Worm (Caenorhabditis elegans): ENCODE data around the gene twk-39.

The twk-39 gene

ce11 chrIII:11823260-11823659, 27.7 kb downstream of the twk-39 start, which contains the start of gene C18D11.3 (continued):
- no peak for TF ChIP-seq zfp-2 (tag; optimal IDR thresholded peaks at IDR 0.05)
- TF ChIP-seq ceh-62 (tag; optimal IDR thresholded peaks at IDR 0.05): no peak
- no peak for TF ChIP-seq nhr-10 (tag; optimal IDR thresholded peaks at IDR 0.05)
- TF ChIP-seq zag-1 (tag; optimal IDR thresholded peaks at IDR 0.05): no peak
- no peak for TF ChIP-seq snpc-4 (tag; optimal IDR thresholded peaks at IDR 0.05)
- TF ChIP-seq hif-1 (tag; optimal IDR thresholded peaks at IDR 0.05): peak in 1 of 2 experiments; percentile 76
- no peak for TF ChIP-seq F10B5.3 (tag; optimal IDR thresholded peaks at IDR 0.05)
- TF ChIP-seq T26A8.4 (GFP tag; IDR thresholded peaks at IDR 0.05): peak; percentile 63
- peak; percentile 87 to 98 for TF ChIP-seq lsy-2 (tag; optimal IDR thresholded peaks at IDR 0.05)
- peak; percentile 69 for TF ChIP-seq vab-7 (GFP tag; IDR thresholded peaks at IDR 0.05)
- TF ChIP-seq lin-15B (tag; optimal IDR thresholded peaks at IDR 0.05): no peak
- TF ChIP-seq dmd-6 (GFP tag; IDR thresholded peaks at IDR 0.05): peak; percentile 87
- TF ChIP-seq ces-1 (GFP tag; optimal IDR thresholded peaks at IDR 0.05): no peak
- TF ChIP-seq ama-1 (optimal IDR thresholded peaks at IDR 0.05): peak; percentile 20
- TF ChIP-seq pha-4 (GFP tag; IDR thresholded peaks at IDR 0.05): peak; percentile 13; the same call in 1 of the 2 replicates
- peak; percentile 21 for TF ChIP-seq pha-4 (tag; optimal IDR thresholded peaks at IDR 0.05)
- TF ChIP-seq dve-1 (tag; optimal IDR thresholded peaks at IDR 0.05; ENCODE audit: insufficient read depth): peak; percentile 88
- TF ChIP-seq nhr-76 (tag; optimal IDR thresholded peaks at IDR 0.05): no peak
- TF ChIP-seq ztf-11 (tag; optimal IDR thresholded peaks at IDR 0.05): no peak
- no peak for TF ChIP-seq dmd-8 (GFP tag; IDR thresholded peaks at IDR 0.05)
- TF ChIP-seq nhr-48 (tag; optimal IDR thresholded peaks at IDR 0.05): no peak
- TF ChIP-seq madf-5 (GFP tag; IDR thresholded peaks at IDR 0.05): 0 out of 4 replicates have a peak, but pooled peaks of 1 of the 2 experiments have one; percentile 8
- no peak for TF ChIP-seq jun-1 (tag; optimal IDR thresholded peaks at IDR 0.05)
- TF ChIP-seq tra-1 (GFP tag; IDR thresholded peaks at IDR 0.05): peak; percentile 55; the same call in 1 of the 2 replicates
- 0 out of 2 replicates have a peak, but pooled peaks have one; percentile 19 for TF ChIP-seq nhr-42 (GFP tag; IDR thresholded peaks at IDR 0.05)
- TF ChIP-seq mxl-3 (GFP tag; optimal IDR thresholded peaks at IDR 0.05): peak; percentile 98
- no peak for TF ChIP-seq daf-12 (tag; optimal IDR thresholded peaks at IDR 0.05)
- TF ChIP-seq ceh-82 (tag; optimal IDR thresholded peaks at IDR 0.05): no peak
- 0 out of 2 replicates have a peak, but pooled peaks have one; percentile 18 for TF ChIP-seq zfp-3 (GFP tag; conservative IDR thresholded peaks at IDR 0.05)
- TF ChIP-seq F49E8.2 (tag; optimal IDR thresholded peaks at IDR 0.05; ENCODE audit: borderline replicate concordance): no peak
- TF ChIP-seq unc-39 (tag; optimal IDR thresholded peaks at IDR 0.05): no peak
- TF ChIP-seq duxl-1 (tag; optimal IDR thresholded peaks at IDR 0.05; ENCODE audit: poor library complexity): no peak
- peak in 1 of 2 experiments; percentile 97 for TF ChIP-seq unc-62 (GFP tag; optimal IDR thresholded peaks at IDR 0.05 in 1 of 2)
- no peak for TF ChIP-seq unc-62 (tag; optimal IDR thresholded peaks at IDR 0.05)
- TF ChIP-seq hmg-1.1 (GFP tag; IDR thresholded peaks at IDR 0.05): peak; percentile 73
- 0 out of 2 replicates have a peak, but pooled peaks have one; percentile 29 for TF ChIP-seq ZK337.2 (GFP tag; IDR thresholded peaks at IDR 0.05)
- no peak for TF ChIP-seq Y105C5A.15 (GFP tag; IDR thresholded peaks at IDR 0.05)
- TF ChIP-seq ztf-7 (tag; optimal IDR thresholded peaks at IDR 0.05): peak; percentile 56

DNA sequence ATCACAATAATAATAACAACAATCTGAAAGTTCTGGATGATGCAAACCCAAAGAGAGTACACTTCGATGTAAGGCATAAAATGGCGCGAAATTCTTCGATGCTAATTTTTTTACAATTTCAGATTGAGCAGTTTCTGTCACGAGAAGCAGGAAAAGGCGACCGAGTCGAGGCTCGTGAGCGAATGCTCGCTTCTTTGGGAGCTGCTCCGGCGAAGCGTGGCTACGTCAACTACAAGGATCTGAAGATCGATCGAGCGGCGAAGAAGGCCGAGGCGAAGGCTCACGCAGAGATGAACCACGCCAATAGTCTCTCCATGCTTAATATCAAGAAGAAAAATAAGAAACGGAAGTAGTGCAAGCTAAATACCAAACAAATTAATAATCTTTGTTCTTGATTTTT, 28.5 kb downstream of the twk-39 start:
- TF ChIP-seq set-16 (GFP tag; IDR thresholded peaks at IDR 0.05) (peak; percentile 61; the same call in 1 of the 2 replicates), mes-2 (tag; optimal IDR thresholded peaks at IDR 0.05; ENCODE audit: poor library complexity, severe bottlenecking) (no peak)

- TF ChIP-seq saeg-2 (GFP tag; IDR thresholded peaks at IDR 0.05) (no peak), lin-38 (GFP tag; IDR thresholded peaks at IDR 0.05) (peak; percentile 10; the same call in 1 of the 2 replicates), F10B5.3 (tag; optimal IDR thresholded peaks at IDR 0.05) (no peak), daf-16 (GFP tag; optimal IDR thresholded peaks at IDR 0.05) (no peak), daf-16 (tag; optimal IDR thresholded peaks at IDR 0.05) (peak; percentile 0), unc-130 (GFP tag; optimal IDR thresholded peaks at IDR 0.05) (no peak), F37D6.2 (tag; optimal IDR thresholded peaks at IDR 0.05) (no peak), arid-1 (GFP tag; conservative IDR thresholded peaks at IDR 0.05) (peak; percentile 32; the same call in 1 of the 2 replicates), aha-1 (tag) (peak; percentile 53), skn-1 (tag; optimal IDR thresholded peaks at IDR 0.05) (no peak), dmd-6 (GFP tag; IDR thresholded peaks at IDR 0.05) (no peak), ctbp-1 (GFP tag; IDR thresholded peaks at IDR 0.05) (no peak), dmd-8 (GFP tag; IDR thresholded peaks at IDR 0.05) (no peak), Y48G9A.11 (GFP tag; IDR thresholded peaks at IDR 0.05) (no peak), lin-1 (GFP tag; IDR thresholded peaks at IDR 0.05) (no peak)
Observed at ce11 chrIII:11824580-11824979, 29.0 kb downstream of the twk-39 start.
